Worm (Caenorhabditis elegans): ENCODE results near the gene mdl-1.

ce11 chrX:6744978-6745377 is 2.8 kb downstream of the mdl-1 start:
- TF ChIP-seq ztf-11 (tag; optimal IDR thresholded peaks at IDR 0.05) (no peak), mdl-1 (tag; optimal IDR thresholded peaks at IDR 0.05) (peak; percentile 84 to 90), snpc-4 (tag; optimal IDR thresholded peaks at IDR 0.05) (no peak), elt-1 (tag; optimal IDR thresholded peaks at IDR 0.05) (no peak), ceh-16 (tag; optimal IDR thresholded peaks at IDR 0.05) (no peak), unc-62 (GFP tag; optimal IDR thresholded peaks at IDR 0.05) (no peak)

All from whole organism, L2 larva.